Fruit fly (Drosophila melanogaster) whole organism, embryonic: ENCODE data around the gene CG5805.
A peak's percentile ranks its signal among the peaks of the same experiment; 100 is the strongest.

ENCODE experiments used
- Ada2b ChIP-seq: fragments of 200-800 bp; sonication (Bioruptor generic); IDR thresholded peaks from 2 replicates; pipeline ENCODE4 v1.3.6; 2022; ENCODE audit warnings: missing biosample characterization, missing genetic modification characterization
- Awh ChIP-seq: fragments of 200-800 bp; sonication (Bioruptor generic); IDR thresholded peaks from 2 replicates; pipeline ENCODE4, ENCODE4 v1.3.6; 2022; ENCODE audit warnings: missing biosample characterization, missing genetic modification characterization
- Bdp1 ChIP-seq: fragments of 200-800 bp; sonication (Bioruptor generic); optimal IDR thresholded peaks from 3 replicates; lab custom pipeline; 2016; ENCODE audit warnings: missing biosample characterization, missing genetic modification characterization
- CG1233 ChIP-seq: fragments of 200-800 bp; sonication (Bioruptor generic); optimal IDR thresholded peaks from 4 replicates; lab custom pipeline; 2018; ENCODE audit warnings: missing biosample characterization, mild to moderate bottlenecking, missing genetic modification characterization
- CG12391 ChIP-seq: fragments of 200-800 bp; sonication (Bioruptor generic); optimal IDR thresholded peaks from 3 replicates; lab custom pipeline; 2018; ENCODE audit warnings: missing biosample characterization, mild to moderate bottlenecking, missing genetic modification characterization, moderate library complexity
- CG13424 ChIP-seq: fragments of 200-800 bp; sonication (Bioruptor generic); optimal IDR thresholded peaks from 2 replicates; lab custom pipeline; 2019; ENCODE audit warnings: missing biosample characterization, mild to moderate bottlenecking, missing genetic modification characterization, moderate library complexity
- CG14710 ChIP-seq: fragments of 200-800 bp; sonication (Bioruptor generic); optimal IDR thresholded peaks from 3 replicates; lab custom pipeline; 2019; ENCODE audit warnings: missing biosample characterization, mild to moderate bottlenecking, missing genetic modification characterization, moderate library complexity
- CG15696 ChIP-seq: fragments of 200-800 bp; sonication (Bioruptor generic); optimal IDR thresholded peaks from 2 replicates; lab custom pipeline; 2019; ENCODE audit warnings: missing biosample characterization, mild to moderate bottlenecking, missing genetic modification characterization, moderate library complexity
- CG1603 ChIP-seq: fragments of 200-800 bp; sonication (Bioruptor generic); optimal IDR thresholded peaks from 2 replicates; lab custom pipeline; 2019; ENCODE audit warnings: missing biosample characterization, mild to moderate bottlenecking, missing genetic modification characterization, moderate library complexity
- CG16813 ChIP-seq: fragments of 200-800 bp; sonication (Bioruptor generic); IDR thresholded peaks from 3 replicates; pipeline ENCODE4 v1.3.6; 2022; ENCODE audit warnings: missing biosample characterization, missing genetic modification characterization; ENCODE audit not compliant: partially characterized antibody
- CG17568 ChIP-seq: fragments of 200-800 bp; sonication (Bioruptor generic); optimal IDR thresholded peaks from 2 replicates; lab custom pipeline; 2018; ENCODE audit warnings: missing biosample characterization, mild to moderate bottlenecking, missing genetic modification characterization, moderate library complexity
- CG31441 ChIP-seq: fragments of 200-800 bp; sonication (Bioruptor generic); IDR thresholded peaks from 2 replicates; pipeline ENCODE4 v1.3.6; 2022; ENCODE audit warnings: missing biosample characterization, missing genetic modification characterization
- CG32772 ChIP-seq: fragments of 200-800 bp; sonication (Bioruptor generic); IDR thresholded peaks from 2 replicates; pipeline ENCODE4 v1.3.6; 2022; ENCODE audit warnings: missing biosample characterization, missing genetic modification characterization
- CG33557 ChIP-seq: fragments of 200-800 bp; sonication (Bioruptor generic); optimal IDR thresholded peaks from 2 replicates; lab custom pipeline; 2019; ENCODE audit warnings: missing biosample characterization, mild to moderate bottlenecking, missing genetic modification characterization, moderate library complexity
- CG3838 ChIP-seq: fragments of 200-800 bp; sonication (Bioruptor generic); optimal IDR thresholded peaks from 3 replicates; lab custom pipeline; 2016; ENCODE audit warnings: missing biosample characterization, missing genetic modification characterization
- CG4282 ChIP-seq: fragments of 200-800 bp; sonication (Bioruptor generic); optimal IDR thresholded peaks from 2 replicates; lab custom pipeline; 2016; ENCODE audit warnings: missing biosample characterization, missing genetic modification characterization
- CG7372 ChIP-seq: fragments of 200-800 bp; sonication (Bioruptor generic); IDR thresholded peaks from 2 replicates; pipeline ENCODE4 v1.3.6; 2022; ENCODE audit warnings: missing biosample characterization, missing genetic modification characterization
- CG7745 ChIP-seq: fragments of 200-800 bp; sonication (Bioruptor generic); optimal IDR thresholded peaks from 2 replicates; lab custom pipeline; 2018; ENCODE audit warnings: missing biosample characterization, mild to moderate bottlenecking, missing genetic modification characterization, moderate library complexity
- CG9797 ChIP-seq: fragments of 200-800 bp; sonication (Bioruptor generic); optimal IDR thresholded peaks from 3 replicates; lab custom pipeline; 2018; ENCODE audit warnings: missing biosample characterization, mild to moderate bottlenecking, missing genetic modification characterization
- Chrac-16 ChIP-seq: fragments of 200-800 bp; sonication (Bioruptor generic); optimal IDR thresholded peaks from 3 replicates; lab custom pipeline; 2016; ENCODE audit warnings: missing biosample characterization, missing genetic modification characterization
- CkIIα-i1 ChIP-seq: fragments of 200-800 bp; sonication (Bioruptor generic); IDR thresholded peaks from 2 replicates; pipeline ENCODE4 v1.3.6; 2022; ENCODE audit warnings: missing biosample characterization, missing genetic modification characterization
- Dek ChIP-seq: fragments of 200-800 bp; sonication (Bioruptor generic); optimal IDR thresholded peaks from 3 replicates; lab custom pipeline; 2019; ENCODE audit warnings: missing biosample characterization, mild to moderate bottlenecking, missing genetic modification characterization, moderate library complexity
- NK7.1 ChIP-seq: fragments of 200-800 bp; sonication (Bioruptor generic); optimal IDR thresholded peaks from 3 replicates; lab custom pipeline; 2016; ENCODE audit warnings: missing biosample characterization, missing genetic modification characterization
- Ptx1 ChIP-seq: fragments of 200-800 bp; sonication (Bioruptor generic); IDR thresholded peaks from 2 replicates; pipeline ENCODE4 v1.3.6; 2022; ENCODE audit warnings: missing biosample characterization, missing genetic modification characterization
- Rfx ChIP-seq: fragments of 200-800 bp; sonication (Bioruptor generic); IDR thresholded peaks from 2 replicates; pipeline ENCODE4 v1.3.6; 2022; ENCODE audit warnings: missing biosample characterization, missing genetic modification characterization
- Taf1 ChIP-seq: fragments of 200-800 bp; sonication (Bioruptor generic); IDR thresholded peaks from 2 replicates; pipeline ENCODE4 v1.3.6; 2022; ENCODE audit warnings: missing biosample characterization, missing genetic modification characterization
- YL-1 ChIP-seq: fragments of 200-800 bp; sonication (Bioruptor generic); optimal IDR thresholded peaks from 3 replicates; lab custom pipeline; 2017; ENCODE audit warnings: missing biosample characterization, mild to moderate bottlenecking, missing genetic modification characterization
- ab ChIP-seq: fragments of 200-800 bp; sonication (Bioruptor generic); optimal IDR thresholded peaks from 2 replicates; lab custom pipeline; 2016; ENCODE audit warnings: missing biosample characterization, missing genetic modification characterization
- ap ChIP-seq: fragments of 200-800 bp; sonication (Bioruptor generic); IDR thresholded peaks from 2 replicates; pipeline ENCODE4 v1.3.6; 2022; ENCODE audit warnings: missing biosample characterization, missing genetic modification characterization
- ase ChIP-seq: fragments of 200-800 bp; sonication (Bioruptor generic); IDR thresholded peaks from 3 replicates; pipeline ENCODE4 v1.3.6; 2022; ENCODE audit warnings: missing biosample characterization, missing genetic modification characterization
- corto ChIP-seq: fragments of 200-800 bp; sonication (Bioruptor generic); optimal IDR thresholded peaks from 2 replicates; lab custom pipeline; 2016; ENCODE audit warnings: missing biosample characterization, mild to moderate bottlenecking, missing genetic modification characterization, moderate library complexity
- crc ChIP-seq: fragments of 200-800 bp; sonication (Bioruptor generic); optimal IDR thresholded peaks from 2 replicates; lab custom pipeline; 2016; ENCODE audit warnings: missing biosample characterization, missing genetic modification characterization
- dmrt99B ChIP-seq: fragments of 200-800 bp; sonication (Bioruptor generic); optimal IDR thresholded peaks from 2 replicates; lab custom pipeline; 2018; ENCODE audit warnings: missing biosample characterization, mild to moderate bottlenecking, missing genetic modification characterization, moderate library complexity
- ewg ChIP-seq: fragments of 200-800 bp; sonication (Bioruptor generic); optimal IDR thresholded peaks from 3 replicates; lab custom pipeline; 2017; ENCODE audit warnings: mild to moderate bottlenecking, missing biosample characterization, missing genetic modification reagents, missing genetic modification characterization
- gce ChIP-seq: fragments of 200-800 bp; sonication (Bioruptor generic); IDR thresholded peaks from 3 replicates; pipeline ENCODE4 v1.3.6; 2022; ENCODE audit warnings: missing biosample characterization, missing genetic modification characterization
- gfzf ChIP-seq: fragments of 200-800 bp; sonication (Bioruptor generic); optimal IDR thresholded peaks from 2 replicates; lab custom pipeline; 2016; ENCODE audit warnings: missing biosample characterization, mild to moderate bottlenecking, missing genetic modification characterization, moderate library complexity
- insv ChIP-seq, 2 experiments: fragments of 200-800 bp; sonication (Bioruptor generic); optimal IDR thresholded peaks; 3 replicates each; lab custom pipeline; 2016 to 2018; ENCODE audit warnings: missing biosample characterization in 2 of 2, missing genetic modification characterization in 2 of 2
- kah ChIP-seq: fragments of 200-800 bp; sonication (Bioruptor generic); optimal IDR thresholded peaks from 2 replicates; lab custom pipeline; 2018; ENCODE audit warnings: missing biosample characterization, mild to moderate bottlenecking, missing genetic modification characterization
- ken ChIP-seq: fragments of 200-800 bp; sonication (Bioruptor generic); IDR thresholded peaks from 3 replicates; pipeline ENCODE4 v1.3.6; 2022; ENCODE audit warnings: missing biosample characterization, missing genetic modification characterization
- knrl ChIP-seq: fragments of 200-800 bp; sonication (Bioruptor generic); IDR thresholded peaks from 3 replicates; pipeline ENCODE4 v1.3.6; 2022; ENCODE audit warnings: missing biosample characterization, missing genetic modification characterization; ENCODE audit not compliant: partially characterized antibody
- mam ChIP-seq: fragments of 200-800 bp; sonication (Bioruptor generic); optimal IDR thresholded peaks from 3 replicates; lab custom pipeline; 2016; ENCODE audit warnings: missing biosample characterization, missing genetic modification characterization
- pan ChIP-seq, 4 experiments: fragments of >200 bp in 3 of 4; fragments of 200-800 bp in 1 of 4; sonication (Bioruptor generic) in 1 of 4; optimal IDR thresholded peaks in 3 of 4; IDR thresholded peaks in 1 of 4; 2 replicates each; pipeline versions ENCODE4 v1.3.6 to Lab custom; 2017 to 2022; ENCODE audit warnings: missing biosample characterization in 2 of 4, missing genetic modification characterization in 2 of 4, mixed read lengths in 1 of 4
- pita ChIP-seq: fragments of 200-800 bp; sonication (Bioruptor generic); optimal IDR thresholded peaks from 2 replicates; lab custom pipeline; 2017; ENCODE audit warnings: missing biosample characterization, mild to moderate bottlenecking, missing genetic modification characterization
- ranshi ChIP-seq: fragments of 200-800 bp; sonication (Bioruptor generic); IDR thresholded peaks from 2 replicates; pipeline ENCODE4 v1.3.6; 2022; ENCODE audit warnings: missing biosample characterization, missing genetic modification characterization
- row ChIP-seq: fragments of 200-800 bp; sonication (Bioruptor generic); IDR thresholded peaks from 3 replicates; pipeline ENCODE4 v1.3.6; 2022; ENCODE audit warnings: missing biosample characterization, missing genetic modification characterization
- run ChIP-seq: fragments of 200-800 bp; sonication (Bioruptor generic); optimal IDR thresholded peaks from 3 replicates; lab custom pipeline; 2018; ENCODE audit warnings: missing biosample characterization, mild to moderate bottlenecking, missing genetic modification characterization
- tio ChIP-seq: fragments of 200-800 bp; sonication (Bioruptor generic); optimal IDR thresholded peaks from 2 replicates; lab custom pipeline; 2017; ENCODE audit warnings: missing biosample characterization, missing genetic modification characterization, inconsistent platforms
- tna ChIP-seq: fragments of 200-800 bp; sonication (Bioruptor generic); IDR thresholded peaks from 2 replicates; pipeline ENCODE4 v1.3.6; 2022; ENCODE audit warnings: missing biosample characterization, missing genetic modification characterization; ENCODE audit not compliant: partially characterized antibody
- trem ChIP-seq: fragments of 200-800 bp; optimal IDR thresholded peaks from 3 replicates; lab custom pipeline; 2019; ENCODE audit warnings: missing biosample characterization, mild to moderate bottlenecking, missing genetic modification characterization, moderate library complexity

Gene CG5805

dm6 chr3R:24787042-24787565 lies at the start of gene CG5805 (continued):
- TF ChIP-seq tna, result peak; percentile 9; the same call in 1 of the 2 replicates
- TF ChIP-seq dmrt99B (tag; lab: Kevin White, UChicago), result peak; percentile 72
- TF ChIP-seq CG14710 (tag; lab: Kevin White, UChicago), result peak; percentile 80
- peak; percentile 78 for TF ChIP-seq CG33557 (GFP tag; lab: Kevin White, UChicago)
- peak; percentile 70 for TF ChIP-seq NK7.1
- TF ChIP-seq CG17568, result no peak
- no peak for TF ChIP-seq CG16813 (GFP tag; lab: Robert Waterston, UW)
- peak; percentile 74 for TF ChIP-seq Bdp1 (GFP tag; lab: Kevin White, UChicago)
- TF ChIP-seq ab, result no peak
- peak; percentile 57 for TF ChIP-seq CG13424
- peak; percentile 71 for TF ChIP-seq trem (tag; lab: Kevin White, UChicago)
- TF ChIP-seq CG31441 (GFP tag; lab: Robert Waterston, UW), result peak; percentile 85
- TF ChIP-seq CG3838 (GFP tag; lab: Kevin White, UChicago), result no peak
- peak; percentile 40 for TF ChIP-seq Chrac-16 (GFP tag; lab: Kevin White, UChicago)
- TF ChIP-seq gce (GFP tag; lab: Robert Waterston, UW), result peak; percentile 71; the same call in 1 of the 3 replicates
- TF ChIP-seq tio, result no peak
- TF ChIP-seq Taf1 (GFP tag; lab: Robert Waterston, UW), result peak; percentile 30; the same call in 1 of the 2 replicates
- TF ChIP-seq CG7745 (tag; lab: Kevin White, UChicago), result no peak
- TF ChIP-seq CG1603 (tag; lab: Kevin White, UChicago), result peak; percentile 91
- peak; percentile 78; the same call in 1 of the 2 replicates for TF ChIP-seq CG32772 (GFP tag; lab: Robert Waterston, UW)
- TF ChIP-seq CG7372 (GFP tag; lab: Robert Waterston, UW), result peak; percentile 61; the same call in 1 of the 2 replicates
- TF ChIP-seq CG1233 (GFP tag; lab: Kevin White, UChicago), result peak; percentile 90
- TF ChIP-seq Ada2b, result peak; percentile 66; the same call in 1 of the 2 replicates
- 0 out of 2 replicates have a peak, but pooled peaks have one; percentile 5 for TF ChIP-seq CkIIα-i1 (GFP tag; lab: Robert Waterston, UW)
- TF ChIP-seq CG15696 (tag; lab: Kevin White, UChicago), result peak; percentile 22
- peak; percentile 61 for TF ChIP-seq mam (GFP tag; lab: Kevin White, UChicago)
- peak; percentile 82 to 96 for TF ChIP-seq insv (GFP tag; optimal IDR thresholded peaks at IDR 0.05; lab: Kevin White, UChicago)
- peak; percentile 83 for TF ChIP-seq ewg (GFP tag; lab: Kevin White, UChicago)
- TF ChIP-seq corto (GFP tag; lab: Kevin White, UChicago), result no peak
- peak; percentile 82 for TF ChIP-seq kah (GFP tag; lab: Kevin White, UChicago)
- peak; percentile 64 for TF ChIP-seq pita
- TF ChIP-seq pan (optimal IDR thresholded peaks at IDR 0.05; lab: Kevin White, UChicago), result no peak
- TF ChIP-seq pan (GFP tag; optimal IDR thresholded peaks at IDR 0.05 in 1 of 2, IDR thresholded peaks at IDR 0.05 in 1 of 2), result peak in 1 of 2 experiments; percentile 86
- peak; percentile 79 for TF ChIP-seq Awh (GFP tag; lab: Robert Waterston, UW)
- peak; percentile 54; the same call in 1 of the 2 replicates for TF ChIP-seq ap (GFP tag; lab: Robert Waterston, UW)
- TF ChIP-seq Rfx (GFP tag; lab: Robert Waterston, UW), result peak; percentile 94
- TF ChIP-seq gfzf, result peak; percentile 87
- no peak for TF ChIP-seq CG4282
- TF ChIP-seq Dek, result peak; percentile 72
- peak; percentile 67 for TF ChIP-seq crc (GFP tag; lab: Kevin White, UChicago)
- peak; percentile 79 for TF ChIP-seq ranshi
- TF ChIP-seq ase (GFP tag; lab: Robert Waterston, UW), result peak; percentile 81
- TF ChIP-seq CG12391, result peak; percentile 86
- peak; percentile 81 for TF ChIP-seq Ptx1 (GFP tag; lab: Robert Waterston, UW)
- peak; percentile 31 for TF ChIP-seq run (tag; lab: Kevin White, UChicago)
- peak; percentile 89 for TF ChIP-seq ken (GFP tag; lab: Robert Waterston, UW)
- peak; percentile 72 for TF ChIP-seq CG9797 (GFP tag; lab: Kevin White, UChicago)
- peak; percentile 88 for TF ChIP-seq YL-1 (GFP tag; lab: Kevin White, UChicago)
- peak; percentile 63 for TF ChIP-seq row (GFP tag; lab: Robert Waterston, UW)
- no peak; the same call in 2 of the 3 replicates for TF ChIP-seq knrl (GFP tag; lab: Robert Waterston, UW)
